Worm (Caenorhabditis elegans): ENCODE results near the gene aptf-2.

Gene aptf-2

DNA sequence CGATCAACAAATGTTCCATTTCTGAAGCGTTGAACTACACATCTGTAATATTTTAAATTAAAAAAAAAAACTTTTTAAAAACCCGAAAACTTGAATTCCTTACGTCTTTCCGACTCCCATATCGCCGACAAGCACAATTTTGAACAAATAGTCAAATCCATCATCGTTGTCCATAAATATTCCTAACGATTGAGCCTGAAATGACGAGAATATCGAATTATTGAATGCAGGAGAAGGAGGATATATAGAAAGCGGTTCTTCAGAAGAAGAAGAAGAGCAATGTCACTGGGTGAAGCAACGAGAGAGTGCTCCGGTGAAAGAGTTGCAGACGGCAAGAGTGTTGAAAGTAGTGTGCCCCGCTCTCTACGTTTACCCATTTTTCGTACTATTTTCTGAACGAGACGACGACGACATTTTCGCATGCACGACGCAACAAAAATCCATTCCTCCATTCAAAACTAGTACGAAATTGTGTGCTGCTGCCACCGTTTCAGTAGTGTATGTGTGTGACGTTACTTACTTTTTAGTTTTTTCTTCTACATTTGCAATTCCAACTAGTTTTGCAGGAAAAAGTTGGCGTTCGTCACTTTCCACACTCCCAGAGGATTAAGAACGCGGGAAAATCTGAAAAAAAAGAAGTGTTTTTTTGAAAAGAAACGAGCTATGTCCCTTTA lies 32.0 kb downstream of the aptf-2 start, which contains the start of gene rab-19:
TSS of gene rab-19 (minus strand) at position 624 of the 674 bp plus-strand sequence.
- peak in 1 of 2 experiments; percentile 35 for TF ChIP-seq lsy-2 (tag; optimal IDR thresholded peaks at IDR 0.05)
- TF ChIP-seq blmp-1 (tag; optimal IDR thresholded peaks at IDR 0.05; ENCODE audit: insufficient read depth): no peak
- TF ChIP-seq nhr-23 (tag; optimal IDR thresholded peaks at IDR 0.05): no peak
- TF ChIP-seq fos-1 (tag; optimal IDR thresholded peaks at IDR 0.05): no peak
- no peak for TF ChIP-seq nhr-11 (tag; optimal IDR thresholded peaks at IDR 0.05)
- no peak for TF ChIP-seq unc-62 (GFP tag; optimal IDR thresholded peaks at IDR 0.05)
- TF ChIP-seq unc-39 (tag; optimal IDR thresholded peaks at IDR 0.05): no peak
- TF ChIP-seq nhr-129 (tag; optimal IDR thresholded peaks at IDR 0.05): peak; percentile 87
- no peak for TF ChIP-seq sem-4 (tag; optimal IDR thresholded peaks at IDR 0.05)
- no peak for TF ChIP-seq nhr-237 (tag; optimal IDR thresholded peaks at IDR 0.05)
- no peak for TF ChIP-seq dmd-4 (tag; optimal IDR thresholded peaks at IDR 0.05)
- TF ChIP-seq F13H6.1 (tag; optimal IDR thresholded peaks at IDR 0.05): no peak
- TF ChIP-seq lin-11 (tag; optimal IDR thresholded peaks at IDR 0.05): peak; percentile 37
- no peak for TF ChIP-seq lin-13 (GFP tag; optimal IDR thresholded peaks at IDR 0.05)
- TF ChIP-seq zag-1 (tag; optimal IDR thresholded peaks at IDR 0.05): no peak
- TF ChIP-seq C34F6.9 (tag; optimal IDR thresholded peaks at IDR 0.05): peak; percentile 37
- TF ChIP-seq mbf-1 (tag; optimal IDR thresholded peaks at IDR 0.05): no peak
- TF ChIP-seq skn-1 (tag; optimal IDR thresholded peaks at IDR 0.05): no peak

DNA sequence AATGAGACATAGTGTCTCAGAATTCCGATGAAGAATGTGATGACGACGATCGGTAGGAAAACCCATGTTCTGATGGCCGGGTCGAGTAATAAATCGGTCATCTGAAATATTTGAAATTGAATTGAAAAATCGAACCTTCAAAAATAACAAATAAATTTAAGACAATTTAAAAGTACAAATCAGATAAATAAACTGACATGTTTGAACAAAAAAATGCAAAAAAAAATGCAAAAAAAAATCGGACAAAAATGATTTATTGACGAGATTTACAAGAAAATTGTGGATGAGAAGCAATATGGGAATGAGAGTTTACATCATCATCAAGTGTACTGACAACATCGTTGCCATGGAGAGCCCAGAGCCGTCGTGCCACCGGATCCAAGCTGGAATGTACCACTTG lies 34.0 kb downstream of the aptf-2 start, which contains the start of gene emc-3:
TSS of gene emc-3 (minus strand) at position 101 of the 400 bp plus-strand sequence.
- TF ChIP-seq R02D3.7 (tag; optimal IDR thresholded peaks at IDR 0.05) (no peak), blmp-1 (tag; optimal IDR thresholded peaks at IDR 0.05; ENCODE audit: insufficient read depth) (no peak), elt-3 (tag; optimal IDR thresholded peaks at IDR 0.05) (no peak), unc-39 (tag; optimal IDR thresholded peaks at IDR 0.05) (no peak), unc-62 (GFP tag; optimal IDR thresholded peaks at IDR 0.05) (no peak), ztf-1 (GFP tag; conservative IDR thresholded peaks at IDR 0.05) (no peak), egl-27 (tag; optimal IDR thresholded peaks at IDR 0.05) (no peak)

DNA sequence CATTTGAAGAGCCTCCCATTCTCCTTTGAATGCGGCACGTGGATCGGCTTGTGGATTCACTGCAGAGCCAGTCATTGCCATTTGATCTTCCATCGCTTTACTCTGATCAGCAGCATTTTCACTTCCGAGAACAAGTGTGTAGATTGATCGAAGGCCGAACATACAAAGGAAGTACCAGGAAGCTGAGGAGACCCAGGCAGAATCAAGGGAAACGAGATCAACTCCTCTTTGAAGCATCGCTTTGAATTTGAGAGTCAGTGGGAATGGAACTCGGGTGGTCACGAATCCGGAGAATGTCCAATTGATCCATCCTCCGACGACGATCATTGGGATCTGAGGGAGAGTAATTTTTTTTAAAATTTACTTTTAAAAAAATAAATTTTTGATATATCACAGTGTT lies 35.3 kb downstream of the aptf-2 start:
- TF ChIP-seq unc-62 (GFP tag; optimal IDR thresholded peaks at IDR 0.05): no peak
- no peak for TF ChIP-seq unc-39 (tag; optimal IDR thresholded peaks at IDR 0.05)
- TF ChIP-seq nhr-11 (tag; optimal IDR thresholded peaks at IDR 0.05): no peak
- TF ChIP-seq lin-11 (tag; optimal IDR thresholded peaks at IDR 0.05): no peak
- TF ChIP-seq gmeb-1 (tag; optimal IDR thresholded peaks at IDR 0.05): no peak
- no peak for TF ChIP-seq nhr-12 (tag; optimal IDR thresholded peaks at IDR 0.05)
- TF ChIP-seq mbf-1 (tag; optimal IDR thresholded peaks at IDR 0.05): no peak
- no peak for TF ChIP-seq Y55F3AM.14 (GFP tag; optimal IDR thresholded peaks at IDR 0.05)
- TF ChIP-seq sem-4 (tag; optimal IDR thresholded peaks at IDR 0.05): no peak

DNA sequence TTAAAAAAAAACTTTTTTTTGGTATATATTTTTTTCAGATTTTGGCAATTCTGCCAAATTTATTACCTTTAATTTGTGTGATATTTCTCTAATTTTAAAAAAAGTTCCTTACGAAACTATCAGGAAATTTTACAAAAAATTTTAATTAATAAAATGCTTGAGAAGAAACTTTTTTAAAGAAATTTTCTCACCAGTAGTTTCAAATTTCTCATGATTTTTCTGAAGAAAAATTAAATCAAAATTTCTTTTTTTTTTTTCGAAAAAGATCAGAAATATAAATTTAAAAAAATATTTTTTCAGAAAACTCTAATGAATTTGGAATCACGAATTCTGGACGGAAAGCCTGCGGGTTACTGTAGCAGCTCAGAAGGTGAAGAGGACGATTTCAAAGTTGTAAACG lies 38.1 kb downstream of the aptf-2 start, which contains the start of gene mau-8:
TSS of gene mau-8 (plus strand) at position 301 of the 400 bp plus-strand sequence.
- TF ChIP-seq elt-3 (tag; optimal IDR thresholded peaks at IDR 0.05) (no peak), mab-5 (tag; optimal IDR thresholded peaks at IDR 0.05) (no peak), mbf-1 (tag; optimal IDR thresholded peaks at IDR 0.05) (no peak), nhr-25 (tag; optimal IDR thresholded peaks at IDR 0.05) (no peak), nhr-129 (tag; optimal IDR thresholded peaks at IDR 0.05) (no peak), nhr-12 (tag; optimal IDR thresholded peaks at IDR 0.05) (no peak), gmeb-1 (tag; optimal IDR thresholded peaks at IDR 0.05) (no peak), ztf-4 (tag; optimal IDR thresholded peaks at IDR 0.05) (no peak), lin-39 (tag; optimal IDR thresholded peaks at IDR 0.05) (no peak), R02D3.7 (tag; optimal IDR thresholded peaks at IDR 0.05) (no peak), nhr-10 (tag; optimal IDR thresholded peaks at IDR 0.05) (no peak), egl-27 (tag; optimal IDR thresholded peaks at IDR 0.05) (no peak), fos-1 (tag; optimal IDR thresholded peaks at IDR 0.05) (no peak), sma-9 (GFP tag; optimal IDR thresholded peaks at IDR 0.05) (no peak), sma-9 (tag; optimal IDR thresholded peaks at IDR 0.05) (no peak)

DNA sequence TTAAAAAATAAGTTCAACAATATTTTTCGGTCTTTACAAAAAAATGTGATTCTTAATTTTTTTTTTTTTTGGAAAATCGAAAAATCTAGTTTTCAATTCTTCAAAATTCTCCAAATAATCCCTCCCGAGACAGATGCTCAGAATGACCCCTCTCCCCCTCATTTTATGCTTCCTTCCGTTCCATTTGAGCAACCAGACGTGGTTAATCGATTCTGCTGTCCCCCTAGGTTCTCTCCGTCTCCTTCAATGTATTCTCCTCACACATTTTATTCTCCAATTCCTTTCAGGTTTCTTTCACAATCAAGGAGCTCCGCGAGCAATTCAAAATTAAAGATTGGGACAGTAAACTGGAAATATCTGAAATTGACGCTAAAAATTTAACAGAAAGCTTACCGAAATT lies 40.9 kb downstream of the aptf-2 start:
- TF ChIP-seq ztf-1 (GFP tag; conservative IDR thresholded peaks at IDR 0.05) (no peak), nhr-21 (tag; optimal IDR thresholded peaks at IDR 0.05) (no peak), ztf-4 (tag; optimal IDR thresholded peaks at IDR 0.05) (no peak), blmp-1 (tag; optimal IDR thresholded peaks at IDR 0.05; ENCODE audit: insufficient read depth) (no peak), elt-1 (tag; optimal IDR thresholded peaks at IDR 0.05) (no peak), unc-55 (GFP tag; optimal IDR thresholded peaks at IDR 0.05) (no peak), nhr-11 (tag; optimal IDR thresholded peaks at IDR 0.05) (no peak), nhr-25 (tag; optimal IDR thresholded peaks at IDR 0.05) (no peak), fos-1 (tag; optimal IDR thresholded peaks at IDR 0.05) (no peak)
